Fruit fly (Drosophila melanogaster) whole organism, embryonic: ENCODE results near the gene CG11158.

Source experiments
- Blimp-1 ChIP-seq: fragments of 200-800 bp; sonication (Bioruptor generic); optimal IDR thresholded peaks from 3 replicates; lab custom pipeline; 2018; ENCODE audit warnings: missing biosample characterization, missing genetic modification characterization, mild to moderate bottlenecking, moderate library complexity, missing genetic modification reagents
- CG10274 ChIP-seq: fragments of 200-800 bp; sonication (Bioruptor generic); optimal IDR thresholded peaks from 3 replicates; lab custom pipeline; 2017; ENCODE audit warnings: missing biosample characterization, mild to moderate bottlenecking, missing genetic modification characterization
- CG10543 ChIP-seq: fragments of 200-800 bp; sonication (Bioruptor generic); optimal IDR thresholded peaks from 3 replicates; lab custom pipeline; 2017; ENCODE audit warnings: missing biosample characterization, mild to moderate bottlenecking, missing genetic modification characterization, moderate library complexity
- CG11504 ChIP-seq: fragments of 200-800 bp; sonication (Bioruptor generic); optimal IDR thresholded peaks from 3 replicates; lab custom pipeline; 2019; ENCODE audit warnings: missing biosample characterization, mild to moderate bottlenecking, missing genetic modification characterization, moderate library complexity
- CG13624 ChIP-seq: fragments of 200-800 bp; sonication (Bioruptor generic); optimal IDR thresholded peaks from 2 replicates; lab custom pipeline; 2016; ENCODE audit warnings: missing biosample characterization, missing genetic modification characterization
- CG14441 ChIP-seq: fragments of 200-800 bp; sonication (Bioruptor generic); IDR thresholded peaks from 2 replicates; pipeline ENCODE4 v1.3.6; 2022; ENCODE audit warnings: missing biosample characterization, missing genetic modification characterization
- CG15269 ChIP-seq: fragments of 200-800 bp; sonication (Bioruptor generic); optimal IDR thresholded peaks from 2 replicates; lab custom pipeline; 2018; ENCODE audit warnings: missing biosample characterization, mild to moderate bottlenecking, missing genetic modification characterization, moderate library complexity
- CG15514 ChIP-seq: fragments of 200-800 bp; sonication (Bioruptor generic); optimal IDR thresholded peaks from 3 replicates; lab custom pipeline; 2017; ENCODE audit warnings: missing biosample characterization, missing genetic modification characterization, mild to moderate bottlenecking, moderate library complexity, missing genetic modification reagents
- CG17328 ChIP-seq: fragments of 200-800 bp; sonication (Bioruptor generic); IDR thresholded peaks from 2 replicates; pipeline ENCODE4 v1.3.6; 2022; ENCODE audit warnings: missing biosample characterization, missing genetic modification characterization
- CG17385 ChIP-seq: fragments of 200-800 bp; sonication (Bioruptor generic); optimal IDR thresholded peaks from 3 replicates; lab custom pipeline; 2018; ENCODE audit warnings: missing biosample characterization, mild to moderate bottlenecking, missing genetic modification characterization
- CG18619 ChIP-seq: fragments of 200-800 bp; sonication (Bioruptor generic); optimal IDR thresholded peaks from 3 replicates; lab custom pipeline; 2017; ENCODE audit warnings: missing biosample characterization, mild to moderate bottlenecking, missing genetic modification characterization
- CG2129 ChIP-seq: fragments of 200-800 bp; sonication (Bioruptor generic); IDR thresholded peaks from 2 replicates; pipeline ENCODE4 v1.3.6; 2022; ENCODE audit warnings: missing biosample characterization, missing genetic modification characterization; ENCODE audit not compliant: partially characterized antibody
- CG2199 ChIP-seq: fragments of 200-800 bp; sonication (Bioruptor generic); IDR thresholded peaks from 3 replicates; pipeline ENCODE4 v1.3.6; 2022; ENCODE audit warnings: missing biosample characterization, missing genetic modification characterization
- CG2712 ChIP-seq: fragments of 200-800 bp; optimal IDR thresholded peaks from 3 replicates; lab custom pipeline; 2019; ENCODE audit warnings: missing biosample characterization, mild to moderate bottlenecking, missing genetic modification characterization, moderate library complexity
- CG30020 ChIP-seq: fragments of 200-800 bp; optimal IDR thresholded peaks from 2 replicates; lab custom pipeline; 2019; ENCODE audit warnings: missing biosample characterization, mild to moderate bottlenecking, missing genetic modification characterization, moderate library complexity
- CG34376 ChIP-seq: fragments of 200-800 bp; sonication (Bioruptor generic); optimal IDR thresholded peaks from 2 replicates; lab custom pipeline; 2018; ENCODE audit warnings: missing biosample characterization, mild to moderate bottlenecking, missing genetic modification characterization
- CG7357 ChIP-seq: fragments of 200-800 bp; sonication (Bioruptor generic); IDR thresholded peaks from 3 replicates; pipeline ENCODE4 v1.3.6; 2022; ENCODE audit warnings: missing biosample characterization, missing genetic modification characterization
- CG7786 ChIP-seq: fragments of 200-800 bp; sonication (Bioruptor generic); optimal IDR thresholded peaks from 2 replicates; lab custom pipeline; 2016; ENCODE audit warnings: missing biosample characterization, missing genetic modification characterization
- CG7839 ChIP-seq: fragments of 200-800 bp; sonication (Bioruptor generic); optimal IDR thresholded peaks from 3 replicates; lab custom pipeline; 2018; ENCODE audit warnings: missing biosample characterization, mild to moderate bottlenecking, missing genetic modification characterization, moderate library complexity
- CG7987 ChIP-seq: fragments of 200-800 bp; sonication (Bioruptor generic); optimal IDR thresholded peaks from 2 replicates; lab custom pipeline; 2018; ENCODE audit warnings: missing biosample characterization, mild to moderate bottlenecking, missing genetic modification characterization, moderate library complexity
- Dbx ChIP-seq: fragments of 200-800 bp; sonication (Bioruptor generic); IDR thresholded peaks from 3 replicates; pipeline ENCODE4 v1.3.6; 2022; ENCODE audit warnings: missing biosample characterization, missing genetic modification characterization
- Dll ChIP-seq: fragments of 200-800 bp; sonication (Bioruptor generic); IDR thresholded peaks from 4 replicates; pipeline ENCODE4 v1.3.6; 2022; ENCODE audit warnings: missing biosample characterization, missing genetic modification characterization; ENCODE audit not compliant: partially characterized antibody
- Hmr ChIP-seq: fragments of 200-800 bp; sonication (Bioruptor generic); optimal IDR thresholded peaks from 3 replicates; lab custom pipeline; 2017; ENCODE audit warnings: mild to moderate bottlenecking, missing biosample characterization, missing genetic modification reagents, missing genetic modification characterization
- Hsf ChIP-seq: fragments of 200-800 bp; sonication (Bioruptor generic); optimal IDR thresholded peaks from 3 replicates; lab custom pipeline; 2016; ENCODE audit warnings: missing biosample characterization, missing genetic modification characterization
- Nf-YA ChIP-seq: fragments of 200-800 bp; sonication (Bioruptor generic); IDR thresholded peaks from 2 replicates; pipeline ENCODE4 v1.3.6; 2022; ENCODE audit warnings: missing biosample characterization, missing genetic modification characterization
- NfI ChIP-seq: fragments of 200-800 bp; sonication (Bioruptor generic); optimal IDR thresholded peaks from 3 replicates; lab custom pipeline; 2018; ENCODE audit warnings: missing biosample characterization, mild to moderate bottlenecking, missing genetic modification characterization, moderate library complexity
- Pdp1 ChIP-seq, 2 experiments: fragments of 200-800 bp; sonication (Bioruptor generic); optimal IDR thresholded peaks; 3 replicates each; lab custom pipeline; 2016; ENCODE audit warnings: missing biosample characterization in 2 of 2, missing genetic modification characterization in 2 of 2, mild to moderate bottlenecking in 1 of 2, moderate library complexity in 1 of 2
- Poxn ChIP-seq: fragments of 200-800 bp; sonication (Bioruptor generic); IDR thresholded peaks from 2 replicates; pipeline ENCODE4 v1.3.6; 2022; ENCODE audit warnings: missing biosample characterization, missing genetic modification characterization
- ac ChIP-seq: fragments of 200-800 bp; sonication (Bioruptor generic); optimal IDR thresholded peaks from 3 replicates; lab custom pipeline; 2017; ENCODE audit warnings: missing biosample characterization, mild to moderate bottlenecking, missing genetic modification characterization
- ase ChIP-seq: fragments of 200-800 bp; sonication (Bioruptor generic); IDR thresholded peaks from 3 replicates; pipeline ENCODE4 v1.3.6; 2022; ENCODE audit warnings: missing biosample characterization, missing genetic modification characterization
- crol ChIP-seq: fragments of 200-800 bp; sonication (Bioruptor generic); IDR thresholded peaks from 2 replicates; pipeline ENCODE4 v1.3.6; 2022; ENCODE audit warnings: missing biosample characterization, missing genetic modification characterization
- da ChIP-seq: fragments of 200-800 bp; sonication (Bioruptor generic); optimal IDR thresholded peaks from 2 replicates; lab custom pipeline; 2016; ENCODE audit warnings: missing biosample characterization, missing genetic modification characterization
- dysf ChIP-seq: fragments of 200-800 bp; sonication (Bioruptor generic); IDR thresholded peaks from 3 replicates; pipeline ENCODE4 v1.3.6; 2022; ENCODE audit warnings: missing biosample characterization, missing genetic modification characterization
- ewg ChIP-seq: fragments of 200-800 bp; sonication (Bioruptor generic); optimal IDR thresholded peaks from 3 replicates; lab custom pipeline; 2017; ENCODE audit warnings: mild to moderate bottlenecking, missing biosample characterization, missing genetic modification reagents, missing genetic modification characterization
- fu2 ChIP-seq: fragments of 200-800 bp; sonication (Bioruptor generic); optimal IDR thresholded peaks from 2 replicates; lab custom pipeline; 2016; ENCODE audit warnings: missing biosample characterization, missing genetic modification characterization
- grn ChIP-seq: fragments of 200-800 bp; sonication (Bioruptor generic); optimal IDR thresholded peaks from 3 replicates; lab custom pipeline; 2017; ENCODE audit warnings: missing biosample characterization, missing genetic modification characterization
- hkb ChIP-seq, 2 experiments: fragments of 200-800 bp in 1 of 2; fragments of >200 bp in 1 of 2; sonication (Bioruptor generic) in 1 of 2; IDR thresholded peaks in 1 of 2; optimal IDR thresholded peaks in 1 of 2; 2 replicates each; pipeline versions ENCODE4 v1.3.6 to Lab custom; 2017 to 2022; ENCODE audit warnings: missing biosample characterization in 1 of 2, missing genetic modification characterization in 1 of 2
- lola ChIP-seq, 3 experiments: fragments of >200 bp in 2 of 3; fragments of 200-800 bp in 1 of 3; sonication (Bioruptor generic) in 1 of 3; optimal IDR thresholded peaks; 2 replicates each; lab custom pipeline; 2017 to 2019; ENCODE audit warnings: missing biosample characterization in 3 of 3, missing genetic modification characterization in 3 of 3, mild to moderate bottlenecking in 1 of 3, moderate library complexity in 1 of 3
- nau ChIP-seq: fragments of 200-800 bp; sonication (Bioruptor generic); optimal IDR thresholded peaks from 3 replicates; lab custom pipeline; 2017; ENCODE audit warnings: missing biosample characterization, mild to moderate bottlenecking, missing genetic modification characterization, missing genetic modification reagents
- row ChIP-seq: fragments of 200-800 bp; sonication (Bioruptor generic); IDR thresholded peaks from 3 replicates; pipeline ENCODE4 v1.3.6; 2022; ENCODE audit warnings: missing biosample characterization, missing genetic modification characterization
- sens ChIP-seq: fragments of 200-800 bp; sonication (Bioruptor generic); peaks from one replicate; lab custom pipeline; 2016; ENCODE audit warnings: missing biosample characterization, missing genetic modification characterization
- sim ChIP-seq: fragments of 200-800 bp; sonication (Bioruptor generic); IDR thresholded peaks from 2 replicates; pipeline ENCODE4 v1.3.6; 2022; ENCODE audit warnings: missing biosample characterization, missing genetic modification characterization
- slou ChIP-seq: fragments of 200-800 bp; sonication (Bioruptor generic); optimal IDR thresholded peaks from 3 replicates; lab custom pipeline; 2016; ENCODE audit warnings: missing biosample characterization, missing genetic modification characterization
- sob ChIP-seq: fragments of 200-800 bp; sonication (Bioruptor generic); IDR thresholded peaks from 2 replicates; pipeline ENCODE4 v1.3.6; 2022; ENCODE audit warnings: missing biosample characterization, missing genetic modification characterization
- sr ChIP-seq: fragments of 200-800 bp; sonication (Bioruptor generic); IDR thresholded peaks from 3 replicates; pipeline ENCODE4 v1.3.6; 2022; ENCODE audit warnings: missing biosample characterization, missing genetic modification characterization
- sug ChIP-seq: fragments of 200-800 bp; optimal IDR thresholded peaks from 2 replicates; lab custom pipeline; 2019; ENCODE audit warnings: missing biosample characterization, mild to moderate bottlenecking, missing genetic modification characterization, moderate library complexity
- tna ChIP-seq: fragments of 200-800 bp; sonication (Bioruptor generic); IDR thresholded peaks from 2 replicates; pipeline ENCODE4 v1.3.6; 2022; ENCODE audit warnings: missing biosample characterization, missing genetic modification characterization; ENCODE audit not compliant: partially characterized antibody

The CG11158 gene

DNA sequence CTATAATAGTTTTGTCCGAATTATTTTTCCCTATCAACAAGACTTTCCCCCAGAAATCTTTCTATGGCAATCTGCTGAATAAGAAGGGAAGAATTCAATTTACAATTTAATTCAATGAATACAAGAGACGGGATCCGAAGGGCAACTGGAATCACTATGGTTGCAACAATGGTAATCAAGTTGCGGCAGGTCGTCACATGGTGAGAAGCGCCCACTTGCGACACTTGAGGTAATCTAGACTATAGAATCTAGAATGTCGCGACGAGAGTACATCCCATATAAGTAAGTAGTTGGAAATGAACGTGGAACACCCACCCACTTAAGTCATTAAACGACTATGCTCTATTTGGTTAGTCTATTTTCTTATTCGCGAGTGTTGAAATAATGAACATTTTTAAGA lies 846 bp upstream of the CG11158 start (continued):
- TF ChIP-seq CG2712 (no peak), CG7987 (GFP tag; lab: Kevin White, UChicago) (peak; percentile 1), CG17328 (GFP tag; lab: Robert Waterston, UW) (no peak), CG15514 (no peak), ac (GFP tag; lab: Kevin White, UChicago) (no peak), CG10543 (peak; percentile 18), CG13624 (GFP tag; lab: Kevin White, UChicago) (no peak), row (0 out of 3 replicates have a peak, but pooled peaks have one; percentile 5), CG18619 (GFP tag; lab: Kevin White, UChicago) (no peak), Hsf (GFP tag; lab: Kevin White, UChicago) (no peak), CG10274 (GFP tag; lab: Kevin White, UChicago) (no peak), Dll (GFP tag; lab: Robert Waterston, UW) (no peak), Hmr (GFP tag; lab: Kevin White, UChicago) (peak; percentile 19), fu2 (GFP tag; lab: Kevin White, UChicago) (no peak), ewg (GFP tag; lab: Kevin White, UChicago) (no peak), Dbx (0 out of 3 replicates have a peak, but pooled peaks have one; percentile 22), NfI (GFP tag; lab: Kevin White, UChicago) (no peak), tna (GFP tag; lab: Robert Waterston, UW) (no peak), grn (GFP tag; lab: Kevin White, UChicago) (peak; percentile 43), sug (tag; lab: Kevin White, UChicago) (peak; percentile 49), Poxn (GFP tag; lab: Robert Waterston, UW) (no peak), sim (GFP tag; lab: Robert Waterston, UW) (no peak), CG14441 (GFP tag; lab: Robert Waterston, UW) (0 out of 2 replicates have a peak, but pooled peaks have one; percentile 9), CG2199 (GFP tag; lab: Robert Waterston, UW) (0 out of 3 replicates have a peak, but pooled peaks have one; percentile 31), da (GFP tag; lab: Kevin White, UChicago) (no peak), lola (GFP tag; optimal IDR thresholded peaks at IDR 0.05; lab: Kevin White, UChicago) (no peak), hkb (optimal IDR thresholded peaks at IDR 0.05; lab: Kevin White, UChicago) (no peak), hkb (GFP tag; IDR thresholded peaks at IDR 0.05; lab: Robert Waterston, UW) (no peak), ase (no peak), CG34376 (peak; percentile 19), slou (no peak), CG2129 (GFP tag; lab: Robert Waterston, UW) (no peak)

DNA sequence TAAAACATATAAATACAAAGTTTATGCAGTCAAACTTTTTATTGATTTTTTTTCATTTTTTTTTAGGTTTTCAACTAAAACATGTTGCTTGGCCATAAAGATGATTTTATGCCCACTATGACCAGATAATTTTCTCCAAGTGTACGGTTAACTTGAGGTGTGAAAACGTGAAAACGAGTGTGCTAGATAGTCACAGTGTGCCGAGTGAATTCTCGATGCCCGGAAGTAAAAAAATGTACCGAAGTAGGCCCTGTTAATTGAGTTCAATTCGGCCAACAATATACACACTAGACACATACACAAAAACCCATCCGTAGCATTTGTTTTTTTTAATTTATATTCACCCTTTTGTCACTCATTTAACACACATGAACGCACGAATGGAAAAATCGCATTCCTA lies 9.2 kb downstream of the CG11158 start, which contains the start of gene Nna1:
Gene Nna1, plus strand, starts transcription at position 301 of the 400 bp plus-strand sequence.
- TF ChIP-seq sens (GFP tag; lab: Kevin White, UChicago) (peak; percentile 60), Nf-YA (GFP tag; lab: Robert Waterston, UW) (no peak), ac (GFP tag; lab: Kevin White, UChicago) (no peak)

DNA sequence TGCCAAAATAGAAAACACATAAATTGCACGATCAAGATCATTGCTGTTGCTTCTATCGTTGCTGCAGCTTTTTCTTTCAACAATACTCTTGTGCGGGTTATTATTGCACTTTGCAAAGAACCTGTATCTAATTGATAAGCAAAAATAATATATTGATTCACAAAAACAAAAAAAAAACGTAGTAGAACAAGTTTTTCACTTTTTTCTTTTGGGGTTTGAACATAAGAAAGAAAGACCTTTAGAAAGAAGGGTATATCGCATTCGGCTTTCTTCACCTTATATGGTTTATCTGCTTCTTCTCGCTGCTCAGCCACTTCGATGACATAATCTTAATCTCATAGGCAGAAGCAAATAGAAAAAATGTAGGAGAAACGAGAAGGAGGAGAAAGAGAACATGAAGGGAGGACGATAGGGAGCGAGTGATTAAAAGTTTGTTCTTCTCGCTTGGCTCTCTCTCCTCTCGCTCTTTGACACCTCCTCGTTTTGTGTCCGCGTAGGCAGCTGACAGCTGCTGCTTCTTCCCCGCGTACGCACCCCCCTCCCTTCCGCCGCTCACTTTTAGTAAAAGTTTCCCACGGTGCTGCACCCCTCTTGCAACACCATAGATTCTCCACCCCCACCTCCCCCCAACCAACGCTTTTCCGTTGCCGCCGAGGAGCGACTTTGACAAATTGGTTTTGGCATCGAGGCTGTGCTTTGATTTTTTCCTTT lies 16.1 kb downstream of the CG11158 start:
- no peak for TF ChIP-seq Blimp-1 (GFP tag; lab: Kevin White, UChicago)
- peak; percentile 19 for TF ChIP-seq nau (GFP tag; lab: Kevin White, UChicago)
- TF ChIP-seq sr (GFP tag; lab: Robert Waterston, UW), result peak; percentile 84
- TF ChIP-seq CG17385 (GFP tag; lab: Kevin White, UChicago), result peak; percentile 14
- TF ChIP-seq CG11504 (tag; lab: Kevin White, UChicago), result peak; percentile 26
- peak; percentile 1 for TF ChIP-seq CG7839 (tag; lab: Kevin White, UChicago)
- TF ChIP-seq Pdp1 (GFP tag; optimal IDR thresholded peaks at IDR 0.05; lab: Kevin White, UChicago), result peak in 1 of 2 experiments; percentile 82
- 0 out of 3 replicates have a peak, but pooled peaks have one; percentile 29 for TF ChIP-seq dysf (GFP tag; lab: Robert Waterston, UW)
- TF ChIP-seq crol (GFP tag; lab: Robert Waterston, UW), result peak; percentile 57; the same call in 1 of the 2 replicates
- no peak for TF ChIP-seq CG7786 (GFP tag; lab: Kevin White, UChicago)
- TF ChIP-seq CG15269 (tag; lab: Kevin White, UChicago), result peak; percentile 23
- TF ChIP-seq CG30020 (tag; lab: Kevin White, UChicago), result no peak
- TF ChIP-seq sob, result 0 out of 2 replicates have a peak, but pooled peaks have one; percentile 14
- TF ChIP-seq CG7357 (GFP tag; lab: Robert Waterston, UW), result no peak
